Worm (Caenorhabditis elegans) whole organism, L4 larva: ENCODE data around the gene lsm-4.
A peak's percentile ranks its signal among the peaks of the same experiment; 100 is the strongest.

Experiments
- D1046.2 ChIP-seq: fragments of 200-800 bp; sonication (Bioruptor generic); IDR thresholded peaks from 2 replicates; pipeline ENCODE4 v1.3.6; 2022; ENCODE audit warnings: missing genetic modification characterization, missing compliant biosample characterization
- F10B5.3 ChIP-seq: sonication (generic microtip); optimal IDR thresholded peaks from 2 replicates; lab custom pipeline; 2016; ENCODE audit warnings: mild to moderate bottlenecking, missing genetic modification characterization, missing compliant biosample characterization
- F26F4.8 ChIP-seq: fragments of 200-800 bp; sonication (Bioruptor generic); conservative IDR thresholded peaks from 2 replicates; pipeline ENCODE4 v1.3.6; 2022; ENCODE audit warnings: missing genetic modification characterization, missing compliant biosample characterization
- F44E2.7 ChIP-seq: fragments of 200-800 bp; sonication (Bioruptor generic); IDR thresholded peaks from 2 replicates; pipeline ENCODE4 v2.1.2; 2022; ENCODE audit warnings: missing genetic modification characterization, missing compliant biosample characterization
- T26A8.4 ChIP-seq: fragments of 200-800 bp; sonication (Bioruptor generic); IDR thresholded peaks from 2 replicates; pipeline ENCODE4 v1.3.6; 2022; ENCODE audit warnings: missing genetic modification characterization, missing compliant biosample characterization
- Y48G9A.11 ChIP-seq: fragments of 200-800 bp; sonication (Bioruptor generic); IDR thresholded peaks from 2 replicates; pipeline ENCODE4 v1.3.6; 2022; ENCODE audit warnings: missing genetic modification reagents, missing genetic modification characterization, missing compliant biosample characterization
- ama-1 ChIP-seq: fragments of 150-350 bp; optimal IDR thresholded peaks from 2 replicates; lab custom pipeline; 2014; ENCODE audit warnings: inconsistent platforms, mixed read lengths
- arid-1 ChIP-seq: fragments of 200-800 bp; sonication (Bioruptor generic); conservative IDR thresholded peaks from 2 replicates; pipeline ENCODE4 v1.3.6; 2022; ENCODE audit warnings: missing genetic modification reagents, missing genetic modification characterization, missing compliant biosample characterization
- attf-4 ChIP-seq: sonication (generic microtip); optimal IDR thresholded peaks from 3 replicates; lab custom pipeline; 2017; ENCODE audit warnings: missing biosample characterization, missing genetic modification characterization
- ceh-28 ChIP-seq: fragments of 150-350 bp; optimal IDR thresholded peaks from 2 replicates; lab custom pipeline; 2014; ENCODE audit warnings: missing biosample characterization, missing genetic modification reagents, missing genetic modification characterization
- ces-1 ChIP-seq: fragments of 150-350 bp; sonication (generic microtip); optimal IDR thresholded peaks from 4 replicates; lab custom pipeline; 2014; ENCODE audit warnings: missing biosample characterization, missing genetic modification reagents, missing genetic modification characterization
- daf-12 ChIP-seq: fragments of 150-350 bp; optimal IDR thresholded peaks from 2 replicates; lab custom pipeline; 2014; ENCODE audit warnings: missing biosample characterization, missing genetic modification reagents, missing genetic modification characterization
- daf-16 ChIP-seq, 3 experiments: sonication (generic microtip); optimal IDR thresholded peaks; 2 replicates each; lab custom pipeline; 2016 to 2017; ENCODE audit warnings: missing genetic modification characterization in 3 of 3, missing genetic modification reagents in 3 of 3, mild to moderate bottlenecking in 2 of 3, missing compliant biosample characterization in 2 of 3, missing biosample characterization in 1 of 3, moderate library complexity in 1 of 3
- daf-19 ChIP-seq: fragments of 200-800 bp; sonication (Bioruptor generic); conservative IDR thresholded peaks from 2 replicates; pipeline ENCODE4 v1.3.6; 2022; ENCODE audit warnings: missing genetic modification characterization, missing compliant biosample characterization
- dmd-6 ChIP-seq: fragments of 200-800 bp; sonication (Bioruptor generic); IDR thresholded peaks from 2 replicates; pipeline ENCODE4 v1.3.6; 2022; ENCODE audit warnings: missing genetic modification reagents, missing genetic modification characterization, missing compliant biosample characterization
- dmd-8 ChIP-seq: fragments of 200-800 bp; sonication (Bioruptor generic); IDR thresholded peaks from 2 replicates; pipeline ENCODE4 v1.3.6; 2022; ENCODE audit warnings: missing genetic modification characterization, missing compliant biosample characterization
- egl-43 ChIP-seq: fragments of 200-800 bp; sonication (Bioruptor generic); IDR thresholded peaks from 2 replicates; pipeline ENCODE4 v1.3.6; 2022; ENCODE audit warnings: missing genetic modification reagents, missing genetic modification characterization, missing compliant biosample characterization
- fkh-10 ChIP-seq: fragments of 150-350 bp; optimal IDR thresholded peaks from 2 replicates; lab custom pipeline; 2014; ENCODE audit warnings: missing biosample characterization, missing genetic modification reagents, missing genetic modification characterization
- hlh-11 ChIP-seq: fragments of 200-800 bp; sonication (Bioruptor generic); optimal IDR thresholded peaks from 2 replicates; lab custom pipeline; 2018; ENCODE audit warnings: mild to moderate bottlenecking, missing genetic modification characterization, missing compliant biosample characterization
- hmg-1.1 ChIP-seq: fragments of 200-800 bp; sonication (Bioruptor generic); IDR thresholded peaks from 2 replicates; pipeline ENCODE4 v1.3.6; 2022; ENCODE audit warnings: missing genetic modification reagents, missing genetic modification characterization, missing compliant biosample characterization
- jun-1 ChIP-seq: fragments of 150-350 bp; optimal IDR thresholded peaks from 2 replicates; lab custom pipeline; 2014; ENCODE audit warnings: missing biosample characterization, missing genetic modification reagents, missing genetic modification characterization
- lin-29 ChIP-seq: fragments of 200-800 bp; sonication (Bioruptor generic); IDR thresholded peaks from 2 replicates; pipeline ENCODE4 v1.3.6; 2022; ENCODE audit warnings: missing genetic modification reagents, missing genetic modification characterization, missing compliant biosample characterization
- lin-38 ChIP-seq: fragments of 200-800 bp; sonication (Bioruptor generic); IDR thresholded peaks from 2 replicates; pipeline ENCODE4 v1.3.6; 2022; ENCODE audit warnings: missing genetic modification reagents, missing genetic modification characterization, missing compliant biosample characterization
- lsy-2 ChIP-seq, 2 experiments: fragments of 150-350 bp in 1 of 2; sonication (generic microtip) in 1 of 2; optimal IDR thresholded peaks; 2 replicates each; lab custom pipeline; 2014 to 2017; ENCODE audit warnings: missing biosample characterization in 2 of 2, missing genetic modification characterization in 2 of 2
- mdl-1 ChIP-seq, 2 experiments: fragments of 150-350 bp in 1 of 2; sonication (generic microtip) in 1 of 2; optimal IDR thresholded peaks; 2 replicates each; lab custom pipeline; 2014 to 2017; ENCODE audit warnings: missing biosample characterization in 2 of 2, missing genetic modification characterization in 2 of 2
- mdt-29 ChIP-seq: fragments of 200-800 bp; sonication (Bioruptor generic); IDR thresholded peaks from 2 replicates; pipeline ENCODE4 v1.3.6; 2022; ENCODE audit warnings: missing genetic modification reagents, missing genetic modification characterization, missing compliant biosample characterization
- mep-1 ChIP-seq: fragments of 150-350 bp; sonication (generic microtip); optimal IDR thresholded peaks from 3 replicates; lab custom pipeline; 2014; ENCODE audit warnings: missing biosample characterization, missing genetic modification characterization
- mxl-2 ChIP-seq: fragments of 200-800 bp; sonication (Bioruptor generic); conservative IDR thresholded peaks from 2 replicates; pipeline ENCODE4 v1.3.6; 2022; ENCODE audit warnings: missing genetic modification reagents, missing genetic modification characterization, missing compliant biosample characterization
- mxl-3 ChIP-seq: fragments of 200-800 bp; sonication (Bioruptor generic); optimal IDR thresholded peaks from 2 replicates; lab custom pipeline; 2018; ENCODE audit warnings: mild to moderate bottlenecking, missing genetic modification characterization, missing compliant biosample characterization
- nhr-28 ChIP-seq: fragments of 150-350 bp; optimal IDR thresholded peaks from 2 replicates; lab custom pipeline; 2014; ENCODE audit warnings: missing biosample characterization, missing genetic modification characterization
- nhr-42 ChIP-seq: fragments of 200-800 bp; sonication (Bioruptor generic); IDR thresholded peaks from 2 replicates; pipeline ENCODE4 v1.3.6; 2022; ENCODE audit warnings: missing genetic modification characterization, missing compliant biosample characterization
- pha-4 ChIP-seq, 2 experiments: fragments of 150-350 bp in 1 of 2; fragments of 200-800 bp in 1 of 2; sonication (Bioruptor generic) in 1 of 2; IDR thresholded peaks in 1 of 2; optimal IDR thresholded peaks in 1 of 2; 2 replicates each; pipeline versions ENCODE4 v1.3.6 to Lab custom; 2014 to 2022; ENCODE audit warnings: missing genetic modification characterization in 2 of 2, missing genetic modification reagents in 2 of 2, missing biosample characterization in 1 of 2, missing compliant biosample characterization in 1 of 2
- saeg-2 ChIP-seq: fragments of 200-800 bp; sonication (Bioruptor generic); IDR thresholded peaks from 2 replicates; pipeline ENCODE4 v1.3.6; 2022; ENCODE audit warnings: missing genetic modification reagents, missing genetic modification characterization, missing compliant biosample characterization
- set-16 ChIP-seq: fragments of 200-800 bp; sonication (Bioruptor generic); IDR thresholded peaks from 2 replicates; pipeline ENCODE4 v1.3.6; 2022; ENCODE audit warnings: missing genetic modification reagents, missing genetic modification characterization, missing compliant biosample characterization
- spr-3 ChIP-seq: fragments of 200-800 bp; sonication (Bioruptor generic); optimal IDR thresholded peaks from 2 replicates; lab custom pipeline; 2018; ENCODE audit warnings: mild to moderate bottlenecking, missing genetic modification characterization, missing compliant biosample characterization
- zfp-3 ChIP-seq: fragments of 200-800 bp; sonication (Bioruptor generic); conservative IDR thresholded peaks from 2 replicates; pipeline ENCODE4 v1.3.6; 2022; ENCODE audit warnings: missing genetic modification reagents, missing genetic modification characterization, missing compliant biosample characterization
- ztf-7 ChIP-seq: fragments of 150-350 bp; optimal IDR thresholded peaks from 2 replicates; lab custom pipeline; 2014; ENCODE audit warnings: missing biosample characterization, missing genetic modification characterization

lsm-4 gene

DNA sequence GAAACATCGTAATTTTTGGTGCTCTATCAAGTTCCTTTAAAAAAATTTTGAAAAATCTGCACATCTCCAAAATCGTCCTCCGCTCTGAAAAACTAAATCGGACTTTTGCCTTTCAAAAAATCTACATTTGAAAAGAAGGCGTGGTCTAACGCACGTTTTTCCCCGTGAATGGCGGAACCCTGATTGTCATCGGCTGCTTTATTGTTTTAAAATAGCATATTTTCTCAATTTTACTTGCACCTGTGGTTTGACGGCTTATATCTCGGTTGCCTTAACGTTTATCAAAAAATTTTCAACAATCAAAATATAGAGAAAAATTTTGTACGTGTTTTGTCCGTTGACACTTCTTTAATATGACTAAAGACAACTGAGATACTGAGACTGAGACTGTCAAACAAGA, 21.0 kb downstream of the lsm-4 start:
- TF ChIP-seq attf-4 (no peak), egl-43 (no peak), lin-38 (GFP tag; lab: Robert Waterston, UW) (0 out of 2 replicates have a peak, but pooled peaks have one; percentile 17), daf-12 (tag; lab: Kevin White, UChicago) (no peak)

DNA sequence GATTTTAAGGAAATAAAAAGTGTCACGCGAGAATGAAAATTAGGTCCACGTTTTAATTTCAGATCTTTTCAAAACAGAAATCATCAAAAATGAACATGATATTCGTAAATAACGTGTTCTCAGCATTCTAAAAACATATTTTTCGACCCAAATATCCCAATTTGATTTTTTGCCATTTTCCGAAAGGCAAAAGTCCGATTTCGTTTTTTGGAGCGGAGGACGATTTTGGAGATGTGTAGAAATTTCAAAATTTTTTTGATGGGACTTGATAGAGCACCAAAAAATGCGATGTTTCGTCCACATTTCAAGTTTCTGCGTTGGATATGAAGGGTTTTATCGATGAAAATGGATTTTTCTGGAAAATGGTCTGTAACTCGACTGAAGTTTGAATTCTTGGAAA, 22.3 kb downstream of the lsm-4 start:
- TF ChIP-seq lsy-2 (tag; optimal IDR thresholded peaks at IDR 0.05; lab: Kevin White, UChicago) (peak in 1 of 2 experiments; percentile 9), pha-4 (GFP tag; IDR thresholded peaks at IDR 0.05; lab: Robert Waterston, UW) (peak; percentile 40; the same call in 1 of the 2 replicates), pha-4 (tag; optimal IDR thresholded peaks at IDR 0.05; lab: Kevin White, UChicago) (no peak), mep-1 (peak; percentile 5), hmg-1.1 (GFP tag; lab: Robert Waterston, UW) (no peak), F10B5.3 (no peak), zfp-3 (GFP tag; lab: Robert Waterston, UW) (peak; percentile 62; the same call in 1 of the 2 replicates), daf-19 (GFP tag; lab: Robert Waterston, UW) (no peak), T26A8.4 (GFP tag; lab: Robert Waterston, UW) (peak; percentile 72; the same call in 1 of the 2 replicates), lin-29 (GFP tag; lab: Robert Waterston, UW) (0 out of 2 replicates have a peak, but pooled peaks have one; percentile 53), mdl-1 (tag; optimal IDR thresholded peaks at IDR 0.05; lab: Kevin White, UChicago) (peak in 1 of 2 experiments; percentile 1), nhr-28 (tag; lab: Kevin White, UChicago) (no peak)

ce11 chrII:7228646-7229200, 24.2 kb downstream of the lsm-4 start, which contains the start of gene F32A5.4:
Gene F32A5.4, plus strand, starts transcription at chrII:7229150.
- TF ChIP-seq hlh-11: peak; percentile 25
- TF ChIP-seq ama-1 (lab: Kevin White, UChicago): peak; percentile 73
- TF ChIP-seq dmd-8 (GFP tag; lab: Robert Waterston, UW): no peak
- TF ChIP-seq arid-1 (GFP tag; lab: Robert Waterston, UW): 0 out of 2 replicates have a peak, but pooled peaks have one; percentile 16
- TF ChIP-seq mdt-29 (GFP tag; lab: Robert Waterston, UW): no peak

DNA sequence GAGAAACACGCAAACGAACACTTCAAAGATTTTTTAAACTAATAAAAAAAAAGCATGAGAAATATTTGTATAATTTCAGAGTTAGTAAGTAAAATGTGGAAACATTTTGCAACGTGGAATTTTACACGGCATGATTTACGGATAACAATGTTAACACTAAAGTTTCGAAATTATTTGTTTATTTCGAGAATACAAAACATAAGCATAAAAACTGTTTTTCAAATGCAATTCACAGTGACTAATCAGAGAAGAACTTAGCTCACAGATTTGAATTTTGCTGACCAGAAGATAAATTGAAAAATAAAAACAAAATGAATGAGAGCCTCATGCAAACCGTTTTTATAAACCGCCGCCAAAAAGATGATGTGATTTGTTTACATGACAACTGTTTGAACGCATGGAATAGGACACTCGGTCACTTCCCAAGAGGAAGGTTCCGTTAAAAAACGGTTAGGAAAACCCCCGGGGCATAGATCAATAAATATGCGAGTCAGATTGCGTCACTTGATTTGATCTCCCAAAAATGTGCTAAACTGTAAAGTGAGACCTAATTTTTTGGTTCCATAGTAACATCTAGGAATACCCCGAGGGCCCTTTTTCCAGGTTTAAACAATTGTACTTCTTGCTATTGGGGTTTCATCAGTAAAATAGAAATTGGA, 27.0 kb downstream of the lsm-4 start, which contains the start of gene clh-3:
Gene clh-3 (minus strand): TSS at position 51 of the 659 bp plus-strand sequence.
- TF ChIP-seq daf-16 (GFP tag; optimal IDR thresholded peaks at IDR 0.05; lab: Kevin White, UChicago) (no peak), daf-16 (tag; optimal IDR thresholded peaks at IDR 0.05; lab: Kevin White, UChicago) (no peak), set-16 (GFP tag; lab: Robert Waterston, UW) (no peak), Y48G9A.11 (GFP tag; lab: Robert Waterston, UW) (no peak), mxl-2 (no peak), ceh-28 (tag; lab: Kevin White, UChicago) (no peak), dmd-6 (GFP tag; lab: Robert Waterston, UW) (no peak), spr-3 (no peak), F26F4.8 (GFP tag; lab: Robert Waterston, UW) (no peak), saeg-2 (no peak), ces-1 (GFP tag; lab: Kevin White, UChicago) (no peak), mxl-3 (no peak), lin-29 (GFP tag; lab: Robert Waterston, UW) (no peak), jun-1 (tag; lab: Kevin White, UChicago) (no peak), ztf-7 (tag; lab: Kevin White, UChicago) (no peak), fkh-10 (no peak), F44E2.7 (GFP tag; lab: Robert Waterston, UW) (no peak), D1046.2 (GFP tag; lab: Robert Waterston, UW) (no peak), nhr-42 (GFP tag; lab: Robert Waterston, UW) (no peak)
